Worm (Caenorhabditis elegans) whole organism, late embryonic: ENCODE measurements around the gene T27E9.6.

Source experiments
- K09A11.1 ChIP-seq: sonication (generic microtip); optimal IDR thresholded peaks from 2 replicates; lab custom pipeline; 2017; ENCODE audit warnings: antibody characterized with exemption, mild to moderate bottlenecking, missing genetic modification characterization, missing compliant biosample characterization; ENCODE audit not compliant: insufficient read depth
- elt-2 ChIP-seq: sonication (generic microtip); optimal IDR thresholded peaks from 2 replicates; lab custom pipeline; 2016; ENCODE audit warnings: missing genetic modification reagents, missing genetic modification characterization, missing compliant biosample characterization
- lin-11 ChIP-seq: fragments of 200-800 bp; sonication (Bioruptor generic); optimal IDR thresholded peaks from 2 replicates; lab custom pipeline; 2018; ENCODE audit warnings: mild to moderate bottlenecking, missing genetic modification characterization, missing compliant biosample characterization
- odd-2 ChIP-seq: sonication (generic microtip); optimal IDR thresholded peaks from 2 replicates; lab custom pipeline; 2017; ENCODE audit warnings: antibody characterized with exemption, mild to moderate bottlenecking, missing genetic modification characterization, missing compliant biosample characterization
- tbx-2 ChIP-seq: sonication (generic microtip); optimal IDR thresholded peaks from 2 replicates; lab custom pipeline; 2016; ENCODE audit warnings: missing genetic modification characterization, missing compliant biosample characterization
- unc-55 ChIP-seq: sonication (generic microtip); optimal IDR thresholded peaks from 2 replicates; lab custom pipeline; 2017; ENCODE audit warnings: missing biosample characterization, missing genetic modification reagents, missing genetic modification characterization

DNA sequence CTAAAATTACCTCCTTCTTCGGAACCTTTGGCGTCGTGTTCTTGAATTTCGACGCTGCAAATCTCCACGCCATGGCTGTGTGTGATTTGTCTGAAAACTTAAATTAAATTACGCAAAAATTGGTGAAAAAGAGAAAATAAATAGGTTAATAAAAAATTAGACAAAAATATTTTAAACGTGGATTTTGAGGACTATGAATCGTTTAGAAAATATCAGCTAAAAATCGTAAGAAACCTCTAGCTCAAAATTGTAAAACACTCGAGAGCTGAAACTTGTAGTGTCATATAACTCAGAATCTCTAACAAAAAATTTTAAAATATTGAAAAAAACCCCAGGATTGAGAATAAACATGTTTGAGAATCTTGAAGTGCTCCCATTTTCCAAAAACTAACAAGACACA is 47.4 kb upstream of the T27E9.6 start, which contains the start of gene pod-1:
- TF ChIP-seq unc-55 (GFP tag; lab: Kevin White, UChicago) (no peak), elt-2 (no peak), tbx-2 (tag; lab: Kevin White, UChicago) (no peak), odd-2 (tag; lab: Kevin White, UChicago) (no peak), K09A11.1 (tag; lab: Kevin White, UChicago) (no peak), lin-11 (no peak)
